Worm (Caenorhabditis elegans) whole organism, L1 larva: ENCODE measurements around the gene Y53G8AR.9.

ENCODE experiments used
- F16B12.6 ChIP-seq: fragments of 150-350 bp; optimal IDR thresholded peaks from 2 replicates; lab custom pipeline; 2014; ENCODE audit warnings: missing biosample characterization, missing genetic modification characterization
- Y116A8C.19 ChIP-seq: sonication (generic microtip); optimal IDR thresholded peaks from 2 replicates; lab custom pipeline; 2016; ENCODE audit warnings: missing compliant biosample characterization, missing genetic modification characterization, borderline replicate concordance
- aha-1 ChIP-seq: fragments of 150-350 bp; optimal IDR thresholded peaks from 2 replicates; lab custom pipeline; 2014; ENCODE audit warnings: missing biosample characterization, missing genetic modification characterization
- ama-1 ChIP-seq: fragments of 150-350 bp; optimal IDR thresholded peaks from 2 replicates; lab custom pipeline; 2014
- blmp-1 ChIP-seq: fragments of 150-350 bp; optimal IDR thresholded peaks from 2 replicates; lab custom pipeline; 2014; ENCODE audit warnings: missing biosample characterization, missing genetic modification characterization
- ceh-63 ChIP-seq: fragments of 200-800 bp; sonication (Bioruptor generic); optimal IDR thresholded peaks from 2 replicates; lab custom pipeline; 2018; ENCODE audit warnings: mild to moderate bottlenecking, missing genetic modification characterization, missing compliant biosample characterization
- ceh-8 ChIP-seq: fragments of 200-800 bp; sonication (Bioruptor generic); optimal IDR thresholded peaks from 2 replicates; lab custom pipeline; 2018; ENCODE audit warnings: mild to moderate bottlenecking, missing genetic modification characterization, moderate library complexity, missing compliant biosample characterization
- dsc-1 ChIP-seq: sonication (generic microtip); optimal IDR thresholded peaks from 2 replicates; lab custom pipeline; 2016; ENCODE audit warnings: mild to moderate bottlenecking, missing genetic modification characterization, missing compliant biosample characterization
- efl-1 ChIP-seq, 4 experiments: fragments of 150-350 bp; optimal IDR thresholded peaks in 3 of 4; peaks in 1 of 4; 1 replicate in 1 of 4; 2 replicates in 3 of 4; lab custom pipeline; 2014; ENCODE audit warnings: missing biosample characterization in 2 of 4, missing genetic modification characterization in 2 of 4, missing genetic modification reagents in 2 of 4
- egl-13 ChIP-seq: sonication (generic microtip); optimal IDR thresholded peaks from 2 replicates; lab custom pipeline; 2016; ENCODE audit warnings: missing genotype, missing genetic modification reagents, missing genetic modification characterization, missing compliant biosample characterization
- egl-27 ChIP-seq, 2 experiments: fragments of 150-350 bp in 1 of 2; sonication (generic microtip); optimal IDR thresholded peaks; 3 replicates each; lab custom pipeline; 2017 to 2018; ENCODE audit warnings: missing biosample characterization in 2 of 2, missing genetic modification characterization in 2 of 2, missing genetic modification reagents in 2 of 2
- elt-3 ChIP-seq, 6 experiments: fragments of 150-350 bp in 1 of 6; sonication (generic microtip); optimal IDR thresholded peaks; 2 replicates each; lab custom pipeline; 2017 to 2018; ENCODE audit warnings: missing biosample characterization in 6 of 6, missing genetic modification characterization in 6 of 6, inconsistent platforms in 1 of 6
- fkh-4 ChIP-seq: sonication (generic microtip); optimal IDR thresholded peaks from 2 replicates; lab custom pipeline; 2016; ENCODE audit warnings: missing compliant biosample characterization, missing genetic modification characterization, borderline replicate concordance
- fkh-8 ChIP-seq: sonication (generic microtip); optimal IDR thresholded peaks from 2 replicates; lab custom pipeline; 2016; ENCODE audit warnings: mild to moderate bottlenecking, missing genetic modification characterization, missing compliant biosample characterization
- fos-1 ChIP-seq: fragments of 150-350 bp; optimal IDR thresholded peaks from 2 replicates; lab custom pipeline; 2014; ENCODE audit warnings: missing biosample characterization, missing genetic modification characterization
- grh-1 ChIP-seq: fragments of 200-800 bp; sonication (Bioruptor generic); IDR thresholded peaks from 2 replicates; pipeline ENCODE4 v1.3.6; 2022; ENCODE audit warnings: missing genetic modification reagents, missing genetic modification characterization, missing compliant biosample characterization
- hpl-2 ChIP-seq: fragments of 150-350 bp; optimal IDR thresholded peaks from 2 replicates; lab custom pipeline; 2014; ENCODE audit warnings: missing biosample characterization, missing genetic modification reagents, missing genetic modification characterization
- lin-14 ChIP-seq: fragments of 200-800 bp; sonication (Bioruptor generic); optimal IDR thresholded peaks from 2 replicates; lab custom pipeline; 2018; ENCODE audit warnings: mild to moderate bottlenecking, missing genetic modification characterization, moderate library complexity, missing compliant biosample characterization
- lin-15B ChIP-seq: fragments of 150-350 bp; sonication (generic microtip); optimal IDR thresholded peaks from 3 replicates; lab custom pipeline; 2014; ENCODE audit warnings: missing biosample characterization, missing genetic modification characterization
- lin-35 ChIP-seq, 2 experiments: fragments of 150-350 bp; optimal IDR thresholded peaks; 2 replicates each; lab custom pipeline; 2014; ENCODE audit warnings: missing biosample characterization in 2 of 2, missing genetic modification characterization in 2 of 2, missing genetic modification reagents in 2 of 2
- lin-39 ChIP-seq: fragments of 150-350 bp; optimal IDR thresholded peaks from 2 replicates; lab custom pipeline; 2014; ENCODE audit warnings: missing biosample characterization, missing genetic modification reagents, missing genetic modification characterization
- lsy-2 ChIP-seq, 2 experiments: fragments of 150-350 bp; optimal IDR thresholded peaks; 2 replicates each; lab custom pipeline; 2014; ENCODE audit warnings: missing biosample characterization in 2 of 2, missing genetic modification characterization in 2 of 2
- mef-2 ChIP-seq: fragments of 150-350 bp; optimal IDR thresholded peaks from 2 replicates; lab custom pipeline; 2014; ENCODE audit warnings: missing biosample characterization, missing genetic modification characterization
- mep-1 ChIP-seq: fragments of 150-350 bp; optimal IDR thresholded peaks from 2 replicates; lab custom pipeline; 2014; ENCODE audit warnings: missing biosample characterization, missing genetic modification characterization
- nhr-20 ChIP-seq: sonication (generic microtip); optimal IDR thresholded peaks from 2 replicates; lab custom pipeline; 2016; ENCODE audit warnings: mild to moderate bottlenecking, missing genetic modification characterization, missing compliant biosample characterization
- nhr-28 ChIP-seq: fragments of 150-350 bp; optimal IDR thresholded peaks from 2 replicates; lab custom pipeline; 2014; ENCODE audit warnings: missing biosample characterization, missing genetic modification characterization
- nhr-47 ChIP-seq: sonication (generic microtip); optimal IDR thresholded peaks from 2 replicates; lab custom pipeline; 2016; ENCODE audit warnings: mild to moderate bottlenecking, missing genetic modification characterization, moderate library complexity, missing compliant biosample characterization
- nhr-71 ChIP-seq: sonication (generic microtip); optimal IDR thresholded peaks from 2 replicates; lab custom pipeline; 2016; ENCODE audit warnings: mild to moderate bottlenecking, missing genetic modification characterization, moderate library complexity, missing compliant biosample characterization
- nhr-77 ChIP-seq: fragments of 150-350 bp; optimal IDR thresholded peaks from 2 replicates; lab custom pipeline; 2014; ENCODE audit warnings: missing biosample characterization, missing genetic modification characterization
- nhr-85 ChIP-seq: sonication (generic microtip); peaks from one replicate; lab custom pipeline; 2016; ENCODE audit warnings: missing genetic modification characterization, inconsistent platforms, missing compliant biosample characterization
- nhr-90 ChIP-seq: sonication (generic microtip); optimal IDR thresholded peaks from 2 replicates; lab custom pipeline; 2016; ENCODE audit warnings: mild to moderate bottlenecking, missing genetic modification characterization, missing compliant biosample characterization; ENCODE audit not compliant: poor library complexity
- pag-3 ChIP-seq: sonication (generic microtip); optimal IDR thresholded peaks from 2 replicates; lab custom pipeline; 2017; ENCODE audit warnings: missing genetic modification characterization, mild to moderate bottlenecking, missing compliant biosample characterization, antibody characterized with exemption, borderline replicate concordance; ENCODE audit not compliant: insufficient read depth
- pqm-1 ChIP-seq: sonication (generic microtip); optimal IDR thresholded peaks from 3 replicates; lab custom pipeline; 2017; ENCODE audit warnings: missing biosample characterization, missing genetic modification characterization
- rnt-1 ChIP-seq: sonication (generic microtip); optimal IDR thresholded peaks from 2 replicates; lab custom pipeline; 2016; ENCODE audit warnings: mild to moderate bottlenecking, missing genetic modification characterization, moderate library complexity, missing compliant biosample characterization
- skn-1 ChIP-seq: fragments of 150-350 bp; optimal IDR thresholded peaks from 2 replicates; lab custom pipeline; 2014; ENCODE audit warnings: missing biosample characterization, missing genetic modification characterization
- snu-23 ChIP-seq: sonication (generic microtip); optimal IDR thresholded peaks from 2 replicates; lab custom pipeline; 2016; ENCODE audit warnings: missing genetic modification characterization, missing compliant biosample characterization
- sox-4 ChIP-seq: sonication (generic microtip); optimal IDR thresholded peaks from 2 replicates; lab custom pipeline; 2016; ENCODE audit warnings: missing genetic modification characterization, missing compliant biosample characterization
- swsn-7 ChIP-seq: sonication (generic microtip); optimal IDR thresholded peaks from 2 replicates; lab custom pipeline; 2016; ENCODE audit warnings: missing genetic modification characterization, missing compliant biosample characterization
- tlp-1 ChIP-seq: fragments of 150-350 bp; optimal IDR thresholded peaks from 2 replicates; lab custom pipeline; 2014; ENCODE audit warnings: missing biosample characterization, missing genetic modification characterization
- unc-30 ChIP-seq: sonication (generic microtip); optimal IDR thresholded peaks from 2 replicates; lab custom pipeline; 2017; ENCODE audit warnings: missing biosample characterization, missing genetic modification characterization
- vab-15 ChIP-seq: sonication (generic microtip); optimal IDR thresholded peaks from 2 replicates; lab custom pipeline; 2017; ENCODE audit warnings: missing genotype, mild to moderate bottlenecking, missing genetic modification characterization, missing compliant biosample characterization
- xbp-1 ChIP-seq: sonication (generic microtip); optimal IDR thresholded peaks from 2 replicates; lab custom pipeline; 2016; ENCODE audit warnings: missing genetic modification characterization, missing compliant biosample characterization

Y53G8AR.9 gene

DNA sequence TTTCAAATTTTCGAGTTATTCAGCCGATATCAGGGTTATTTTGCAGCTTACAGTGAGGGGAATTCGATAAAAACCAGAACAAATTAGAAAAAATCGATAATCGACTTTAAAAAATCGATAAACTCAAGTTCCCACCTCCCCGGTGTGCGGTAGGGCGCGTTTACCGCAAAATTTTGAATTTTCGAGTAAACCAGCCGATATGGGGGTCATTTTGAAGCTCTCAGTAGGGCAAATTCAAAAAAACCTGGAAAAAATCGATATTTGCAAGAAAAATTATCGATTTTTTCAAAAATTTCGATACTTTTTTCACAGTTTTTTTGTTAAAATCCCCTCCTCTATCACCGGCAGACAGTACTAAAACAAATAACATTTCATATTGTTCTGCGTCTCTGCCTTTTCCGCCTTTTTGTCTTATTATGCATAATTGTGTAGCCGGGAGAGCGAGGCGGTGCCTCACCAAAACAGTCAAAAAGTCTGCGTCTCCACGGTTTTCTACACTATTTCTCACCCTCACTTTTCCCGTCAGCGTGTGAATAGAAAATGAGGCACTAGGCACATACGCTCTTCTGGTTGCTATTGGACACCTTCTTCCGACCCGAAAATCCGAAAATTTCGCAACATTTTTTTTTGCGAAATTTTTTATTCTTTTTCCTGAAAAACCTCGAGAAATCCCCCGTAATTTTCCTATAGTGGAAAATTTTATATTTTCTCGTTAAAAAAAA, 10.0 kb downstream of the Y53G8AR.9 start, which contains the start of gene ral-1:
ral-1 (plus strand) TSS at position 435 of the 722 bp plus-strand sequence.
- no peak for TF ChIP-seq sox-4
- TF ChIP-seq blmp-1 (tag; lab: Kevin White, UChicago), result peak; percentile 4
- no peak for TF ChIP-seq nhr-77 (tag; lab: Kevin White, UChicago)
- no peak for TF ChIP-seq pqm-1 (tag; lab: Kevin White, UChicago)
- TF ChIP-seq dsc-1, result no peak
- TF ChIP-seq ceh-8, result no peak
- TF ChIP-seq pag-3, result no peak
- TF ChIP-seq fkh-4 (tag; lab: Kevin White, UChicago), result no peak
- TF ChIP-seq elt-3 (tag; optimal IDR thresholded peaks at IDR 0.05; lab: Kevin White, UChicago), result no peak
- TF ChIP-seq vab-15 (tag; lab: Kevin White, UChicago), result no peak
- TF ChIP-seq aha-1 (tag; lab: Kevin White, UChicago), result no peak
- peak in 1 of 2 experiments; percentile 0 for TF ChIP-seq lsy-2 (tag; optimal IDR thresholded peaks at IDR 0.05; lab: Kevin White, UChicago)
- TF ChIP-seq lin-14 (GFP tag; lab: Kevin White, UChicago), result no peak
- no peak for TF ChIP-seq fos-1 (tag; lab: Kevin White, UChicago)
- no peak for TF ChIP-seq xbp-1
- no peak for TF ChIP-seq nhr-90 (tag; lab: Kevin White, UChicago)
- TF ChIP-seq ama-1, result no peak
- TF ChIP-seq fkh-8 (tag; lab: Kevin White, UChicago), result peak; percentile 50
- TF ChIP-seq F16B12.6 (tag; lab: Kevin White, UChicago), result peak; percentile 12
- no peak for TF ChIP-seq nhr-20
- no peak for TF ChIP-seq lin-39 (tag; lab: Kevin White, UChicago)
- no peak for TF ChIP-seq mef-2 (tag; lab: Kevin White, UChicago)
- peak; percentile 62 for TF ChIP-seq nhr-85 (tag; lab: Kevin White, UChicago)
- no peak for TF ChIP-seq unc-30
- no peak for TF ChIP-seq efl-1 (optimal IDR thresholded peaks at IDR 0.05; lab: Kevin White, UChicago)
- TF ChIP-seq efl-1 (GFP tag; optimal IDR thresholded peaks at IDR 0.05 in 1 of 2; lab: Kevin White, UChicago), result peak in 1 of 2 experiments; percentile 62
- TF ChIP-seq, all 84 proteins: peak for 6

DNA sequence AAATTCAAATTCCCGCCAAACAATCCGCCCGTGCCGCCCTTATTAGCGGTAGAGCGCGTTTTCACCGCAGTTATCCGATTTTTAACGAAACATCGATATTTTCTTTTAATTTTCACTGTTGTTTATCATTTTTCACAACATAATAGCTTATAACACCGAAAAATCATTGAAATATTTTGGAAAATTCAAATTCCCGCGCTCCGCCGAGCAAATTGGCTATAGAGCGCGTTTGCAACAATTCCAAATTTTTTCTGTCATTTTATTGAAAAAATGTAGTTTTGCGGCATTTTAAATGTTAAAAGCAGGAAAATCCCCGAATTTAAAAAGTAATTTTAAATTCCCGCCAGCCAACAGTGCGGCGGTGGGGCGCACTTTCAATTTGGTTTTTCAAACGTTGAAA, 11.3 kb downstream of the Y53G8AR.9 start:
- TF ChIP-seq ceh-63 (GFP tag; lab: Kevin White, UChicago) (no peak), lin-15B (tag; lab: Kevin White, UChicago) (no peak), sox-4 (no peak), Y116A8C.19 (no peak), nhr-28 (tag; lab: Kevin White, UChicago) (no peak), grh-1 (no peak), egl-27 (tag; optimal IDR thresholded peaks at IDR 0.05; lab: Kevin White, UChicago) (no peak), hpl-2 (GFP tag; lab: Kevin White, UChicago) (no peak), swsn-7 (tag; lab: Kevin White, UChicago) (no peak), tlp-1 (no peak), rnt-1 (tag; lab: Kevin White, UChicago) (no peak), F16B12.6 (tag; lab: Kevin White, UChicago) (no peak), egl-13 (tag; lab: Kevin White, UChicago) (no peak), lin-35 (GFP tag; optimal IDR thresholded peaks at IDR 0.05; lab: Kevin White, UChicago) (no peak), nhr-47 (tag; lab: Kevin White, UChicago) (no peak)
- TF ChIP-seq, all 84 proteins: peak for 0

DNA sequence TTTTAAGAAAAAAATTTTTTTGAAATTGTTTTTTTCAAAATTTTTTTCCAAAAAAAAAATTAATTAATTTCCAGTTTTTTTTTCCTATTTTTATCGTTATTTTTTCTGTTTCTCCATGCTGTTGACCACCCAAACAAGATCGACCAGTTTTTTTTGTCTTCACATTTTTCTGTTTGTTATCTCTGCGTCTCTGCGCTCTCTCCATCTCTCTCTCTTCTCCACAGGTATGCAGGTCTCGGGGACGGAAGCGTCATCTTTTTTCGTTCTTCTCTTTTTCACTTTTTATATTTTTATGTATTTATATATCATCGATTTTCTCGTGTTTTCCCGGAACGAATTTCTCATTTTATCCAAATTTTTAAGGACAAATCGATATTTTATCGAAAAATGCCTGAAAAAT, 12.1 kb downstream of the Y53G8AR.9 start:
- TF ChIP-seq efl-1 (optimal IDR thresholded peaks at IDR 0.05; lab: Kevin White, UChicago) (peak in 1 of 2 experiments; percentile 4), efl-1 (GFP tag; optimal IDR thresholded peaks at IDR 0.05 in 1 of 2; lab: Kevin White, UChicago) (no peak), lin-35 (GFP tag; optimal IDR thresholded peaks at IDR 0.05; lab: Kevin White, UChicago) (peak in 1 of 2 experiments; percentile 20), xbp-1 (no peak), skn-1 (tag; lab: Kevin White, UChicago) (peak; percentile 4), mep-1 (tag; lab: Kevin White, UChicago) (peak; percentile 37), nhr-71 (peak; percentile 28), swsn-7 (tag; lab: Kevin White, UChicago) (no peak), blmp-1 (tag; lab: Kevin White, UChicago) (peak; percentile 91), snu-23 (GFP tag; lab: Kevin White, UChicago) (peak; percentile 27), fkh-4 (tag; lab: Kevin White, UChicago) (no peak)
